Fruit fly (Drosophila melanogaster) whole organism: ENCODE data around the gene CG31804.

Source experiments
- CG8478 ChIP-seq: fragments of >200 bp; optimal IDR thresholded peaks from 2 replicates; lab custom pipeline; 2018; ENCODE audit warnings: inconsistent platforms
- Dll ChIP-seq: fragments of >200 bp; optimal IDR thresholded peaks from 2 replicates; lab custom pipeline; 2017
- EcR ChIP-seq, 2 experiments: fragments of >200 bp; optimal IDR thresholded peaks; 2 replicates each; lab custom pipeline; 2017; ENCODE audit warnings: missing biosample characterization in 2 of 2, missing genetic modification characterization in 2 of 2, missing genetic modification reagents in 2 of 2
- pan ChIP-seq: fragments of >200 bp; optimal IDR thresholded peaks from 2 replicates; lab custom pipeline; 2017
- psq ChIP-seq: fragments of >200 bp; optimal IDR thresholded peaks from 2 replicates; lab custom pipeline; 2017
- usp ChIP-seq: fragments of >200 bp; optimal IDR thresholded peaks from 2 replicates; lab custom pipeline; 2017; ENCODE audit warnings: missing biosample characterization, missing genetic modification characterization, mixed read lengths

Gene CG31804

dm6 chr2L:17363196-17363595, at the start of gene CG31804:
Gene CG31804 (plus strand): TSS chr2L:17363496.
- no peak for TF ChIP-seq CG8478 (lab: Kevin White, UChicago)
- no peak for TF ChIP-seq pan (lab: Kevin White, UChicago)
- TF ChIP-seq psq (lab: Kevin White, UChicago): no peak

- no peak for TF ChIP-seq Dll
- no peak for TF ChIP-seq CG8478 (lab: Kevin White, UChicago)
- no peak for TF ChIP-seq usp
These were observed 42.7 kb upstream of the CG31804 start, which contains the start of gene CG45691 for dm6 chr2L:17320612-17321011. Gene CG45691 (minus strand): TSS chr2L:17320712.

DNA sequence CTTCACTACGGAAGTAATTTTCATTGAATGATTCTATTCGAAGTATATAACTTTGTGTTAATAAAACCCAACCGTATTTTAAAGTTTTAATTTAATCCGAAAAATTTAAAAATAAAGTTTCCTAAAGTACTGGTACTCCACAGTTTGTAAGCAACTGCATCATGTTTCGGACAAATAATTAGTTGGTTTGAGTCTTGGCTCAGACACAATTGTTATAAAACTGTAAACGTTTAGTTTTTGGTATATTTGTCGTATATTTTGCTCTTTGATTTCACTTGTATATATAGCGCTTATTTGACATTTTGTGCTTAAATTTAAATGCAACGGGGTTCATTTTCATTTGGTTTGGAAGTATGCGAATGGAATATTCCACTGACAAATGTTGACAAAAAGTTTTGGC, 5.2 kb downstream of the CG31804 start:
- TF ChIP-seq pan (lab: Kevin White, UChicago): no peak
- TF ChIP-seq psq (lab: Kevin White, UChicago): no peak
- no peak for TF ChIP-seq CG8478 (lab: Kevin White, UChicago)

DNA sequence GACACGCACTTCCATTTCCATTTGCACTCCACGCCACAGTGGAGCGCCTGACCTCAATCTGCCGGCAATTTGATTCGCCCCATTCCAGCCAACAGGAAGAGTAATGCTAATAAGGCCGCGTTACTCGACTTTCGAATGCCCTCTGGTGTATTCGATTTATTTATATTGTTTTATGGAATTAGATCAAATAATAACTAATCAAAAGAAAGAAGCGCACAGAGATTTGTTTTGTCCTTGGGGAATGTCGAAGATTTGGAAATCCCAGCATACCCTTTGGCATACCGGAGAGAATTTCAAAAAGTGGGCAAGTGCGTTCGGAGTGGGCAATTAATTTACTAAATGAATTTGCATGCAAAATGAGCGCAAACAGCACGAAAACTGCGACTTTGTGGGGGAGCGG, 11.5 kb downstream of the CG31804 start:
- TF ChIP-seq usp (no peak), CG8478 (lab: Kevin White, UChicago) (no peak), EcR (GFP tag; optimal IDR thresholded peaks at IDR 0.05; lab: Kevin White, UChicago) (no peak), pan (lab: Kevin White, UChicago) (no peak), Dll (no peak), psq (lab: Kevin White, UChicago) (no peak)

- no peak for TF ChIP-seq CG8478 (lab: Kevin White, UChicago)
These were observed 12.8 kb downstream of the CG31804 start for dm6 chr2L:17375955-17376659.

dm6 chr2L:17377818-17378217, 14.5 kb downstream of the CG31804 start:
- no peak for TF ChIP-seq EcR (GFP tag; optimal IDR thresholded peaks at IDR 0.05; lab: Kevin White, UChicago)
- TF ChIP-seq psq (lab: Kevin White, UChicago): no peak
- TF ChIP-seq CG8478 (lab: Kevin White, UChicago): no peak
- no peak for TF ChIP-seq Dll

dm6 chr2L:17378767-17379301, 15.5 kb downstream of the CG31804 start:
- TF ChIP-seq usp (no peak), CG8478 (lab: Kevin White, UChicago) (no peak), EcR (GFP tag; optimal IDR thresholded peaks at IDR 0.05; lab: Kevin White, UChicago) (no peak), pan (lab: Kevin White, UChicago) (no peak), psq (lab: Kevin White, UChicago) (no peak), Dll (no peak)

- TF ChIP-seq EcR (GFP tag; optimal IDR thresholded peaks at IDR 0.05; lab: Kevin White, UChicago): no peak
These were observed 16.5 kb downstream of the CG31804 start for dm6 chr2L:17379844-17380243.

- TF ChIP-seq pan (lab: Kevin White, UChicago): no peak
- no peak for TF ChIP-seq usp
- TF ChIP-seq EcR (GFP tag; optimal IDR thresholded peaks at IDR 0.05; lab: Kevin White, UChicago): no peak
- TF ChIP-seq psq (lab: Kevin White, UChicago): no peak
- TF ChIP-seq CG8478 (lab: Kevin White, UChicago): no peak
- TF ChIP-seq Dll: no peak
These were observed 17.2 kb downstream of the CG31804 start for dm6 chr2L:17380508-17380907.

DNA sequence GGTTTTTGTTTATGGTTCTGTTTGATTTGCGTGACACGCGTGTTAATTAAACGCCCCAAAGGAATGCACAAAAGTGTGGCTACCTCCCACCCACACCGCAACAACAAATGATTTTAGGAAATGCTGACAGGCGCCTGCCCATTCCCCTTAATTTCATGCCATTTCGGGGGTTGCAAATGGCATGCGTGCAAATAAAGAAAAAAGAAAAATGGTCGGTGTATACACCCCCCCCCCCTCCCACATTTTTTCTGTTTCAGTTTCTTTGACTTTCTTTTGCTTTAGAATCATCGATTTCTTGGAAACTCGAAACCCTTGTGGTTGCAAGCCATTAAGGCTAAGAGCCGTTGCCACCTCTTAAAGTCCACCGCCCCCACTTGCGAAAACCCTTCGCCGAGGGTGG, 17.8 kb downstream of the CG31804 start:
- no peak for TF ChIP-seq usp
- no peak for TF ChIP-seq pan (lab: Kevin White, UChicago)
- TF ChIP-seq EcR (GFP tag; optimal IDR thresholded peaks at IDR 0.05; lab: Kevin White, UChicago): no peak
- no peak for TF ChIP-seq psq (lab: Kevin White, UChicago)
- TF ChIP-seq CG8478 (lab: Kevin White, UChicago): no peak
- TF ChIP-seq Dll: no peak

- TF ChIP-seq pan (lab: Kevin White, UChicago): no peak
- no peak for TF ChIP-seq EcR (GFP tag; optimal IDR thresholded peaks at IDR 0.05; lab: Kevin White, UChicago)
- TF ChIP-seq Dll: no peak
- no peak for TF ChIP-seq psq (lab: Kevin White, UChicago)
- no peak for TF ChIP-seq CG8478 (lab: Kevin White, UChicago)
- TF ChIP-seq usp: no peak
These were observed 18.3 kb downstream of the CG31804 start for dm6 chr2L:17381616-17382015.

- TF ChIP-seq psq (lab: Kevin White, UChicago) (no peak), EcR (GFP tag; optimal IDR thresholded peaks at IDR 0.05; lab: Kevin White, UChicago) (no peak), pan (lab: Kevin White, UChicago) (no peak), CG8478 (lab: Kevin White, UChicago) (no peak), usp (no peak), Dll (no peak)
These were observed 19.0 kb downstream of the CG31804 start for dm6 chr2L:17382318-17382717.

DNA sequence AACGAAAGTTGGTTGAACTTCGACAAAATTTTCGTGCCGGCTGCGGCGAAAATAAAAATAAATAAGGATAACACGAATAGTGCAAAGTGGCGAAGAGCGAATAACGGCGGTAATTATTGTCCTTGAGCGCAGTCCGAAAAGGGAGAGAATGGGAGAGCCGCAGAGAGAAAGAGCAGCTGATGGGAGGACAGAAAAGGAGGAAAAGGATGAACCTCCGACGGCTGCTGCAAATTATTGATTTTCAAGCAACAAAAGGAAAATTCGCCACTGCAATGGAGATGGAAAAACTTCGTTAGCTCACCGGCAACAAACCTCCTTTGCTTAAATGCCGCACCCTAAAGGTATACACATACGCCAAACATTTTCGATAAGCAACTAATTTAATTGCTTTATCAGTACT, 19.5 kb downstream of the CG31804 start:
- no peak for TF ChIP-seq psq (lab: Kevin White, UChicago)
- TF ChIP-seq CG8478 (lab: Kevin White, UChicago): no peak
- TF ChIP-seq usp: no peak
- no peak for TF ChIP-seq Dll
- no peak for TF ChIP-seq pan (lab: Kevin White, UChicago)
- TF ChIP-seq EcR (GFP tag; optimal IDR thresholded peaks at IDR 0.05; lab: Kevin White, UChicago): no peak
